Worm (Caenorhabditis elegans): Measurements from ENCODE around the gene F56D6.19.

DNA sequence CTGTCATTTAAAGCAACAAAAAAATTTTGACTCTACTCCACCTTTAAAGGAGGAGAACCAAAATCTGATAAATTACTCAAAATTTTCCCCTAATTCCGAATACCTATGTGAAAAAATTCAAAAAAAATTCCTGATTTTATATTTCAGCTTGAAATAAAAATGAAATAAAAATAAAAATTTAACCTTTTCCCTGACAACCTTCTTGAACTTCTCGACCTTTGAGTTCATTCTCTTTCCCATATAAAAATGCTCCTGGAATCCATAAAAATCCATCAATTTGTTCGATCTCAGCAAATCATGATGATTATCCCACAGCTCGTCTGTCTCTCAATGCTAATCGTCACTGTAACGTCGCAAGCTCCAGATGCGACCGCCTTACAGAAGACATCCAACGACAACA is 11.6 kb upstream of the F56D6.19 start, which contains the start of gene F56D6.6:
- TF ChIP-seq him-1 (tag; optimal IDR thresholded peaks at IDR 0.05) (no peak), dao-5 (tag; optimal IDR thresholded peaks at IDR 0.05) (no peak), W03F9.2 (tag; optimal IDR thresholded peaks at IDR 0.05) (no peak)
